Fruit fly (Drosophila melanogaster) S2 (cell line): ENCODE measurements around the gene Tbca.

Source experiments
- CG8478 ChIP-seq: fragments of >200 bp; optimal IDR thresholded peaks from 2 replicates; lab custom pipeline; 2018
- CTCF ChIP-seq, 2 experiments: fragments of >200 bp; optimal IDR thresholded peaks; 2 replicates each; lab custom pipeline; 2018

dm6 chr3R:31764672-31765071, 21.4 kb downstream of the Tbca start, which contains the start of gene CG2150:
- no peak for TF ChIP-seq CG8478 (lab: Kevin White, UChicago)
- no peak for TF ChIP-seq CTCF (optimal IDR thresholded peaks at IDR 0.05; lab: Kevin White, UChicago)
